Worm (Caenorhabditis elegans): ENCODE results near the gene ZK1236.1.

ce11 chrIII:8405449-8405962, 23.6 kb upstream of the ZK1236.1 start, which contains the start of the genes ubxn-4 and cyy-1:
- TF ChIP-seq him-1 (tag; optimal IDR thresholded peaks at IDR 0.05) (no peak), dao-5 (tag; optimal IDR thresholded peaks at IDR 0.05) (no peak)
